Worm (Caenorhabditis elegans) whole organism, L4/young adult: ENCODE measurements around the gene F46B3.23.
"Not testable (repeated sequence)": the region's sequence is repeated elsewhere in the genome, so short reads cannot be mapped to it uniquely, and the experiment has no call there.

Experiments
- dao-5 ChIP-seq: sonication (generic microtip); optimal IDR thresholded peaks from 2 replicates; lab custom pipeline; 2016; ENCODE audit warnings: missing genotype, missing genetic modification characterization, moderate library complexity, missing compliant biosample characterization
- him-1 ChIP-seq: sonication (generic microtip); optimal IDR thresholded peaks from 2 replicates; lab custom pipeline; 2016; ENCODE audit warnings: missing genotype, missing genetic modification reagents, missing genetic modification characterization, missing compliant biosample characterization

DNA sequence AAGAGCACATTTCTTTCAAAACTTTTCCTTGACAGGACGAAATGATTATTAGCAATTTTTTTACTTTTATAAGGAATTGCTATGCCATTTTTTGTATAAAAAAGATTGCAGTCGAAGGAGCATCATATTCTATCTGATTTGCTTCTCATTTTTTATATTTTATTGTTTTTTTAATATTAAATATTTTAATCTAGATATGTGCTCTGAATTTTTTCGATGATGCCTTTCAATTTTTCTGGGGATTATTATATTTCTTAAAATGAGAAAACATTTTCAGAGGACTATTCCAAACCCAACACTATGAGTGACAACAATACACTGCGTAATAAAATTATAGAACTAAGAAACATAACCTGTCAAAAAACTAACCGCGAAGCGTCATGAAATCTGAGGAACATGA is 37.5 kb downstream of the F46B3.23 start, which contains the start of gene F26F2.4:
- not testable (repeated sequence) for TF ChIP-seq him-1, dao-5 (tag; lab: Kevin White, UChicago)
